Worm (Caenorhabditis elegans) whole organism, late embryonic: ENCODE data around the gene lpr-3.

Source experiments
- C08G9.2 ChIP-seq: sonication (generic microtip); optimal IDR thresholded peaks from 2 replicates; lab custom pipeline; 2016; ENCODE audit warnings: mild to moderate bottlenecking, missing genetic modification characterization, moderate library complexity, missing compliant biosample characterization
- C38D4.7 ChIP-seq: fragments of 200-800 bp; sonication (Bioruptor generic); optimal IDR thresholded peaks from 2 replicates; lab custom pipeline; 2018; ENCODE audit warnings: mild to moderate bottlenecking, missing genetic modification characterization, moderate library complexity, missing compliant biosample characterization
- F13H6.1 ChIP-seq: sonication (generic microtip); optimal IDR thresholded peaks from 2 replicates; lab custom pipeline; 2016; ENCODE audit warnings: missing genetic modification characterization, missing compliant biosample characterization
- K09A11.1 ChIP-seq: sonication (generic microtip); optimal IDR thresholded peaks from 2 replicates; lab custom pipeline; 2017; ENCODE audit warnings: antibody characterized with exemption, mild to moderate bottlenecking, missing genetic modification characterization, missing compliant biosample characterization; ENCODE audit not compliant: insufficient read depth
- ceh-19 ChIP-seq: fragments of 200-800 bp; sonication (Bioruptor generic); optimal IDR thresholded peaks from 2 replicates; lab custom pipeline; 2018; ENCODE audit warnings: mild to moderate bottlenecking, missing genetic modification characterization, missing compliant biosample characterization
- ceh-2 ChIP-seq: sonication (generic microtip); optimal IDR thresholded peaks from 2 replicates; lab custom pipeline; 2016; ENCODE audit warnings: missing genotype, missing genetic modification characterization, missing compliant biosample characterization
- ceh-31 ChIP-seq: sonication (generic microtip); optimal IDR thresholded peaks from 2 replicates; lab custom pipeline; 2016; ENCODE audit warnings: missing genetic modification characterization, missing compliant biosample characterization
- ceh-34 ChIP-seq: sonication (generic microtip); optimal IDR thresholded peaks from 2 replicates; lab custom pipeline; 2016; ENCODE audit warnings: mild to moderate bottlenecking, missing genetic modification characterization, missing compliant biosample characterization
- ceh-45 ChIP-seq: fragments of 200-800 bp; sonication (Bioruptor generic); IDR thresholded peaks from 2 replicates; pipeline ENCODE4 v1.3.6; 2022; ENCODE audit warnings: missing genetic modification reagents, missing genetic modification characterization, missing compliant biosample characterization
- ceh-48 ChIP-seq: sonication (generic microtip); optimal IDR thresholded peaks from 2 replicates; lab custom pipeline; 2016; ENCODE audit warnings: missing genetic modification characterization, inconsistent platforms, missing compliant biosample characterization
- ceh-9 ChIP-seq: sonication (generic microtip); optimal IDR thresholded peaks from 2 replicates; lab custom pipeline; 2016; ENCODE audit warnings: mild to moderate bottlenecking, missing genetic modification characterization, inconsistent platforms, missing compliant biosample characterization
- che-1 ChIP-seq: sonication (generic microtip); optimal IDR thresholded peaks from 2 replicates; lab custom pipeline; 2016; ENCODE audit warnings: mild to moderate bottlenecking, missing genetic modification characterization, missing compliant biosample characterization
- dve-1 ChIP-seq: sonication (generic microtip); optimal IDR thresholded peaks from 2 replicates; lab custom pipeline; 2017; ENCODE audit warnings: antibody characterized with exemption, mild to moderate bottlenecking, missing genetic modification characterization, missing compliant biosample characterization
- ets-4 ChIP-seq: sonication (generic microtip); optimal IDR thresholded peaks from 2 replicates; lab custom pipeline; 2016; ENCODE audit warnings: missing genetic modification characterization, missing compliant biosample characterization
- fkh-6 ChIP-seq: sonication (generic microtip); optimal IDR thresholded peaks from 2 replicates; lab custom pipeline; 2016; ENCODE audit warnings: missing genetic modification characterization, missing compliant biosample characterization
- gmeb-2 ChIP-seq: sonication (generic microtip); optimal IDR thresholded peaks from 2 replicates; lab custom pipeline; 2016; ENCODE audit warnings: missing genetic modification characterization, inconsistent platforms, missing compliant biosample characterization
- hlh-30 ChIP-seq: sonication (generic microtip); optimal IDR thresholded peaks from 2 replicates; lab custom pipeline; 2017; ENCODE audit warnings: antibody characterized with exemption, missing genetic modification characterization, missing compliant biosample characterization; ENCODE audit not compliant: insufficient read depth
- hlh-6 ChIP-seq: sonication (generic microtip); optimal IDR thresholded peaks from 2 replicates; lab custom pipeline; 2016; ENCODE audit warnings: missing genotype, missing genetic modification characterization, missing compliant biosample characterization
- mec-3 ChIP-seq: sonication (generic microtip); optimal IDR thresholded peaks from 2 replicates; lab custom pipeline; 2016; ENCODE audit warnings: borderline replicate concordance, missing genetic modification characterization, missing compliant biosample characterization
- nhr-232 ChIP-seq: sonication (generic microtip); optimal IDR thresholded peaks from 2 replicates; lab custom pipeline; 2016; ENCODE audit warnings: missing genetic modification characterization, missing compliant biosample characterization
- odd-2 ChIP-seq: sonication (generic microtip); optimal IDR thresholded peaks from 2 replicates; lab custom pipeline; 2017; ENCODE audit warnings: antibody characterized with exemption, mild to moderate bottlenecking, missing genetic modification characterization, missing compliant biosample characterization
- pax-1 ChIP-seq: fragments of 150-350 bp; optimal IDR thresholded peaks from 2 replicates; lab custom pipeline; 2014; ENCODE audit warnings: missing biosample characterization, missing genetic modification characterization
- pha-4 ChIP-seq: fragments of 150-350 bp; optimal IDR thresholded peaks from 2 replicates; lab custom pipeline; 2018; ENCODE audit warnings: missing biosample characterization, missing genetic modification reagents, missing genetic modification characterization
- pqm-1 ChIP-seq: sonication (generic microtip); optimal IDR thresholded peaks from 2 replicates; lab custom pipeline; 2016; ENCODE audit warnings: missing genetic modification characterization, missing compliant biosample characterization
- pros-1 ChIP-seq: fragments of 150-350 bp; optimal IDR thresholded peaks from 2 replicates; lab custom pipeline; 2014; ENCODE audit warnings: missing biosample characterization, missing genetic modification reagents, missing genetic modification characterization
- rnt-1 ChIP-seq: sonication (generic microtip); optimal IDR thresholded peaks from 2 replicates; lab custom pipeline; 2016; ENCODE audit warnings: missing genetic modification characterization, missing compliant biosample characterization
- sdc-2 ChIP-seq: sonication (generic microtip); optimal IDR thresholded peaks from 2 replicates; lab custom pipeline; 2016; ENCODE audit warnings: missing genotype, missing genetic modification characterization, missing compliant biosample characterization
- sox-4 ChIP-seq: sonication (generic microtip); optimal IDR thresholded peaks from 2 replicates; lab custom pipeline; 2017; ENCODE audit warnings: mild to moderate bottlenecking, missing genetic modification characterization, inconsistent platforms, missing compliant biosample characterization
- syd-9 ChIP-seq: sonication (generic microtip); optimal IDR thresholded peaks from 2 replicates; lab custom pipeline; 2016; ENCODE audit warnings: mild to moderate bottlenecking, missing genetic modification characterization, moderate library complexity, missing compliant biosample characterization
- tbx-7 ChIP-seq: sonication (generic microtip); optimal IDR thresholded peaks from 2 replicates; lab custom pipeline; 2016; ENCODE audit warnings: missing genotype, missing genetic modification characterization, missing compliant biosample characterization
- ttx-3 ChIP-seq: sonication (generic microtip); optimal IDR thresholded peaks from 2 replicates; lab custom pipeline; 2016; ENCODE audit warnings: missing genetic modification reagents, missing genetic modification characterization, missing compliant biosample characterization
- unc-42 ChIP-seq: sonication (generic microtip); optimal IDR thresholded peaks from 2 replicates; lab custom pipeline; 2016; ENCODE audit warnings: missing genotype, missing genetic modification characterization, missing compliant biosample characterization
- unc-55 ChIP-seq: sonication (generic microtip); optimal IDR thresholded peaks from 2 replicates; lab custom pipeline; 2017; ENCODE audit warnings: missing biosample characterization, missing genetic modification reagents, missing genetic modification characterization
- zip-5 ChIP-seq: sonication (generic microtip); optimal IDR thresholded peaks from 2 replicates; lab custom pipeline; 2016; ENCODE audit warnings: missing genetic modification characterization, missing compliant biosample characterization

lpr-3 gene

DNA sequence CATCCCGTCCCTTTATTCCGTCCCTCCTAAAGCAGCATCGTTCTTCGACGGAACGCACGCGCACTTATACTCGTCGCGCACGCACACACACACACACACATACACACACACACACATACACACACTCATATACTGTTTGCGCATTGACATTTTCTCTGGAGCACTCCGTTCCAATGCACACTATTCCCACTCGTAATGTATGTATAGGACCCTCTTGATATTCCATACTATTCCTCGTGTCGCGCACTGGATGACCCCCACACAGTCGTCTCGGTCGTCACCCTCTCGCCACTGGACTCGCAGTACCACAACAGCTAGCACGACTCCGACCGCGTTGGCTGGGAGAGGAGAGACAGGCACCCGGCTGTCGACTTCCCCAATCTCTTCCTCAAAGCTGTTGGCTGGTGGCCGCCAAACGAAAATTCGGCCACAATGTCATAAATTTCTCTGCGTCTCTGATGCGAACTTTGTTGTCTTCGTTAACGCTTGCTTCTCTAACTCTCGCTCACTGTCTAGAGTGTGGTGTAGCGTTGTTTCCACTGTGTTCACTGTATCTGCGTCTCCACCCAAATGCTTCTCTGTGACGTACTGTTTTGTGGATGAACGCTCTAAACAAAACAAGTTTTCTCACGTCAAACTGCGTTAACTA is 26.0 kb upstream of the lpr-3 start (continued):
- no peak for TF ChIP-seq ceh-9
- TF ChIP-seq hlh-6 (tag; lab: Kevin White, UChicago), result peak; percentile 77
- TF ChIP-seq ets-4, result peak; percentile 74
- TF ChIP-seq C38D4.7 (GFP tag; lab: Kevin White, UChicago), result no peak
- TF ChIP-seq pax-1 (tag; lab: Kevin White, UChicago), result peak; percentile 67
- peak; percentile 83 for TF ChIP-seq sdc-2
- no peak for TF ChIP-seq che-1 (tag; lab: Kevin White, UChicago)
- TF ChIP-seq ceh-34, result peak; percentile 90
- peak; percentile 58 for TF ChIP-seq tbx-7 (tag; lab: Kevin White, UChicago)
- TF ChIP-seq ceh-19 (GFP tag; lab: Kevin White, UChicago), result peak; percentile 51
- TF ChIP-seq unc-55 (GFP tag; lab: Kevin White, UChicago), result peak; percentile 85
- peak; percentile 75 for TF ChIP-seq C08G9.2 (tag; lab: Kevin White, UChicago)
- TF ChIP-seq pqm-1 (tag; lab: Kevin White, UChicago), result no peak
- no peak for TF ChIP-seq sox-4 (tag; lab: Kevin White, UChicago)
- peak; percentile 52 for TF ChIP-seq dve-1 (tag; lab: Kevin White, UChicago)
- peak; percentile 3 for TF ChIP-seq mec-3 (tag; lab: Kevin White, UChicago)
- peak; percentile 16 for TF ChIP-seq K09A11.1 (tag; lab: Kevin White, UChicago)
- no peak for TF ChIP-seq odd-2 (tag; lab: Kevin White, UChicago)
- no peak for TF ChIP-seq pha-4 (tag; lab: Kevin White, UChicago)
- TF ChIP-seq zip-5 (tag; lab: Kevin White, UChicago), result no peak
- no peak for TF ChIP-seq gmeb-2
- no peak for TF ChIP-seq nhr-232 (tag; lab: Kevin White, UChicago)
- TF ChIP-seq ceh-2 (tag; lab: Kevin White, UChicago), result peak; percentile 86
- no peak for TF ChIP-seq ceh-45
- peak; percentile 50 for TF ChIP-seq ceh-48 (tag; lab: Kevin White, UChicago)
- peak; percentile 97 for TF ChIP-seq ceh-31

DNA sequence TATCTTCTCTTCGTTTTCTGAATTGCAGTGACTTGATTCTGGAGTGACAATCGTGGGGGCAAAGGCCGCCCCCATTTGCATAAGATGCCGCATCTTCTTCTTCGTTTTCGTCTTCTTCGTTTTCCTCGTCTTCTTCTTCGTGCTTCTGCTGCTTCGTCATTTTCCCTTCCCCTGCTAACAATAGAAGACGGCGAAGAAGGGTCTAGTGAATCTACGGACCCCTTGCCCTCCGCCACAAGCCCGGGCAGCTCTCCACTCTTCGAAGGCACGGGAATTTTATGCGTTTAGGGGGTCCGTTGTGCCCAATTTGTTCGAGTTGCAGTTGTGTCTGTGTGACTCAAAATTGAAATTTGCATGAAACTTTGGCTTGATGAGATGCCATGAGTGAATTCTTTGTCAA is 25.3 kb upstream of the lpr-3 start:
- TF ChIP-seq unc-42 (tag; lab: Kevin White, UChicago) (peak; percentile 16), pros-1 (peak; percentile 61), dve-1 (tag; lab: Kevin White, UChicago) (no peak), C38D4.7 (GFP tag; lab: Kevin White, UChicago) (peak; percentile 33), ceh-19 (GFP tag; lab: Kevin White, UChicago) (no peak), syd-9 (tag; lab: Kevin White, UChicago) (no peak), fkh-6 (tag; lab: Kevin White, UChicago) (no peak)

DNA sequence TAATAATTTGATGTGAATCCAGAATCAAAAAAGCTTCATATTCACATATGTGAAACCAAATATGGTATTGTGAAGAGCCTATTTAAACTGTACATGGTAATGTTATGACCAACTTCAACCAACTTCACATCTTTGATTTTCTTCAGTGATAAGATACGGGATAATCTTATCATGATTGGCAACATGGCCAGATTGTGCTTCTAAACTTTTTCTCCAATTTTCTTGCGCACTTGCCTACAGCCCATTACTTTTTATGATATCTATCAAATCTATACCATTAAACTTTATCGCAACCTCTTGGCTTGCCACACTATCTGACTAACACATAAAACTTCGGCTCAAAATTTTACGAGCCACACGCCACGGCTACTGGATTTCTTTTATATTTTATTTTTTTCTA is 24.8 kb upstream of the lpr-3 start:
- no peak for TF ChIP-seq hlh-30 (tag; lab: Kevin White, UChicago)

DNA sequence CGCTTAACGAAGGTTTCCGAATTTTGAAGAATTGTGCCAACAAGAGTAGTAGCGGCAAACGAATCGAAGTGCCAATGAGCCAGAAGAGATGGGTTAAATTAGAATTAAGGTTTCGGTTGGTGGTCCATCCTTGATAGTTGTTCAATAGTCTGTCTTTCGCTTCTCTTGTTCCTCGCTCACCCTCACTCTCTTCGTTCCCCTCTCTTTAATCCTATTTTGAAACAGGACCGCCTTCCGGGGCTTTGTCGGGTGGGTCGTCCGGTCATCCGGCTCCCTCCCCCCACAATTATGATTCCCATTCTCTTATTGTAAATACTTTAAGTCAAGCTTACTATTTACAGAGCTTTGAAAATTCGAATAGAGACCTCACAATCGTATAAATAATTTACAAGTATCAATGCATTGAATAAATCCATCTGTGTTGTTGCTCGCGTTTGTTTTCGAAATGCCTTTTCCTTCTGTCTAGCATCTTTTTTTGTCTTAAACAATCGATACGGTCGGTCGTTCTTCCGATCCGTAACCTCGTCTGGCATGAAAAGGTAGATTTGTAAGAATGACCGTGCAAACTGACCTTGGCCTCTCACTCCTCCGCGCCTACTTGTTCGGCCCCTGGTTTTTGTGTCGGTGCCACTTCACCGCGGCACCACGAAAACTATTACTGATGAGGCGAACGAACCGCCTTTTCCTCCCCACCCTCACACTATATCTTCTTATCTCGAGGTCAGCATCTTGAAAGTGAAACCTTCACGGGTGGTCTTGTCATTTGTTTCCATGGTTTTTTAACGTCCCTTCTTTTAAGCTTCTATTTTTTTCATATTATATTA is 23.9 kb upstream of the lpr-3 start:
- TF ChIP-seq ttx-3 (no peak), unc-42 (tag; lab: Kevin White, UChicago) (peak; percentile 88)
- TF ChIP-seq, all 69 proteins: peak for 1

DNA sequence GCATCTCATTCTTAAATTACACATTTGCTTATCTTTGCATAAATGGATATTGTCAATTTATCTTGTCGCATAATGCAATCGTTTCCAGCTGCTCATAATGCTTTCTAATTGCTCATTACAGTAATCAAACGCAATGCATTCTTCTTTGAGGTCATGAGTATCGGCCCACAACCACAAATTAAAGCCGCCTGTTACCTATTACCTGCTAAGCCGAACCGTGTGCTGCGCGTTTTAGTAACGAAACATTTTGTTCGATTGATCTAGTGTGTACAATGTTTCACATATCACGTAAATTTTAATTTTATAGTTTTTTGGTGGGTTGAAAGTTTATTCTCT is 23.3 kb upstream of the lpr-3 start:
- TF ChIP-seq unc-55 (GFP tag; lab: Kevin White, UChicago) (no peak), rnt-1 (tag; lab: Kevin White, UChicago) (no peak), ceh-31 (peak; percentile 6), F13H6.1 (tag; lab: Kevin White, UChicago) (no peak)
